Fruit fly (Drosophila melanogaster) S2 (cell line): ENCODE results near the gene fy.

Experiments used
- CG8478 ChIP-seq: fragments of >200 bp; optimal IDR thresholded peaks from 2 replicates; lab custom pipeline; 2018
- CTCF ChIP-seq, 2 experiments: fragments of >200 bp; optimal IDR thresholded peaks; 2 replicates each; lab custom pipeline; 2018

DNA sequence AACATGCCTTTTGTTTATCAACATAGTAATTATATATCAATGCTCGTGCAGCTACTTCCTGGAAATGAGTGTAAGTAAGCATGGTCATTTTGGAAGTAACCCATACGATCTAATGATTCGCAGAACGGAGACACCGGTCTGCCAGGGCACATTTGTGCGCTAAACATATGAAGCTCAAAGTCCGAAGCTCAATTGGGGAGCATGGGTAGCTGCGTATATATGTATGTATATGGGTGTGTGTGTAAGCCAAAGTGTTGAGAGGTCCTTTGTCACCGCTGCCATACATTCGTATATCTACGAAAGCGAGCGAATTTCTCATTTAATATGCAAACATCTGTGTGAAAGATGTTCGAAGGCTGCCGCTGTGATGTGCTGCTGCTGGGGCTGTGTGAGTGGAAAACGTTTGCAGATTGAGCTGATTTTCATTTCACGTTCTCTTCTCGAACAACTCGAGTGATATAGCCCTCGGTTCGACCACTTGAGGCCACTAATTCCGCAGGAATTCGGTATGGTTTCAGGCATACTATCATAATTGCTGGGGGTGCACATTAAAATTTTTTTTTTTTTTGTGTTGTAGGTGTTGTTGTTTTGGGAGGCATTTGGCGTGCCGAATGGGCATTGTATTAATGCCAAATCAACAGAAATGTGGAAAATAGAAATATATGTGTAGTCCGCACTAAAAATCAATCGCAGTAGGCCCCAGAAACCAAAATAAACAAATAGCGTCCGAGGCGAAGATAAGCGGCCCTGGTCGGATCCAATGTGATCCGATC, 15.2 kb upstream of the fy start:
- TF ChIP-seq CTCF (optimal IDR thresholded peaks at IDR 0.05; lab: Kevin White, UChicago), result no peak
- peak; percentile 23 for TF ChIP-seq CG8478 (lab: Kevin White, UChicago)
